Worm (Caenorhabditis elegans): Measurements from ENCODE around the gene Y67D8C.2.

ce11 chrIV:3046009-3046408, 26.1 kb upstream of the Y67D8C.2 start:
- TF ChIP-seq zag-1 (tag; optimal IDR thresholded peaks at IDR 0.05), result no peak
- no peak for TF ChIP-seq unc-39 (tag; optimal IDR thresholded peaks at IDR 0.05)
- TF ChIP-seq elt-1 (tag; optimal IDR thresholded peaks at IDR 0.05), result no peak
- TF ChIP-seq nhr-11 (tag; optimal IDR thresholded peaks at IDR 0.05), result no peak
- TF ChIP-seq mdl-1 (tag; optimal IDR thresholded peaks at IDR 0.05), result no peak
- no peak for TF ChIP-seq egl-27 (tag; optimal IDR thresholded peaks at IDR 0.05)
- no peak for TF ChIP-seq Y55F3AM.14 (GFP tag; optimal IDR thresholded peaks at IDR 0.05)
- no peak for TF ChIP-seq nhr-77 (tag; optimal IDR thresholded peaks at IDR 0.05)
- no peak for TF ChIP-seq C34F6.9 (tag; optimal IDR thresholded peaks at IDR 0.05)
- TF ChIP-seq ztf-11 (tag; optimal IDR thresholded peaks at IDR 0.05), result no peak
- TF ChIP-seq snpc-4 (tag; optimal IDR thresholded peaks at IDR 0.05), result no peak
- TF ChIP-seq ZK546.5 (tag; optimal IDR thresholded peaks at IDR 0.05), result no peak
- TF ChIP-seq lin-39 (tag; optimal IDR thresholded peaks at IDR 0.05), result no peak
- no peak for TF ChIP-seq nhr-237 (tag; optimal IDR thresholded peaks at IDR 0.05)

Data from whole organism, L2 larva.